Worm (Caenorhabditis elegans): Measurements from ENCODE around the gene Y39A3CL.3.
A peak's percentile ranks its signal among the peaks of the same experiment; 100 is the strongest.

Gene Y39A3CL.3

ce11 chrIII:1803000-1803399 lies 25.4 kb downstream of the Y39A3CL.3 start (continued):
- no peak for TF ChIP-seq hif-1 (tag; optimal IDR thresholded peaks at IDR 0.05)
- TF ChIP-seq T20F7.1 (GFP tag; optimal IDR thresholded peaks at IDR 0.05), result no peak
- TF ChIP-seq lin-15B (tag; optimal IDR thresholded peaks at IDR 0.05), result no peak
- no peak for TF ChIP-seq madf-5 (GFP tag; IDR thresholded peaks at IDR 0.05)
- TF ChIP-seq set-16 (GFP tag; IDR thresholded peaks at IDR 0.05), result peak; percentile 91

ce11 chrIII:1804477-1804876 lies 26.9 kb downstream of the Y39A3CL.3 start:
- TF ChIP-seq unc-130 (GFP tag; optimal IDR thresholded peaks at IDR 0.05) (no peak), D1046.2 (GFP tag; IDR thresholded peaks at IDR 0.05) (no peak), dmd-8 (GFP tag; IDR thresholded peaks at IDR 0.05) (no peak), set-16 (GFP tag; IDR thresholded peaks at IDR 0.05) (peak; percentile 93), jun-1 (tag; optimal IDR thresholded peaks at IDR 0.05) (no peak), lin-15B (tag; optimal IDR thresholded peaks at IDR 0.05) (no peak), daf-8 (GFP tag; IDR thresholded peaks at IDR 0.05) (no peak), nhr-77 (tag; optimal IDR thresholded peaks at IDR 0.05) (no peak), egl-27 (tag; optimal IDR thresholded peaks at IDR 0.05) (no peak), daf-19 (GFP tag; conservative IDR thresholded peaks at IDR 0.05) (no peak), fkh-10 (GFP tag; optimal IDR thresholded peaks at IDR 0.05) (no peak), aha-1 (tag) (peak; percentile 14), F49E8.2 (tag; optimal IDR thresholded peaks at IDR 0.05; ENCODE audit: borderline replicate concordance) (no peak), mep-1 (tag; optimal IDR thresholded peaks at IDR 0.05) (no peak), ZK546.5 (tag; optimal IDR thresholded peaks at IDR 0.05) (no peak)

ce11 chrIII:1805415-1806008 lies 27.9 kb downstream of the Y39A3CL.3 start:
- TF ChIP-seq ama-1 (optimal IDR thresholded peaks at IDR 0.05) (no peak), ceh-28 (tag; optimal IDR thresholded peaks at IDR 0.05) (peak; percentile 98)

- TF ChIP-seq ceh-28 (tag; optimal IDR thresholded peaks at IDR 0.05) (peak; percentile 94), tag-97 (GFP tag; IDR thresholded peaks at IDR 0.05) (no peak), set-16 (GFP tag; IDR thresholded peaks at IDR 0.05) (peak; percentile 97)
These were observed 28.7 kb downstream of the Y39A3CL.3 start for ce11 chrIII:1806183-1806798.

- TF ChIP-seq ceh-28 (tag; optimal IDR thresholded peaks at IDR 0.05) (peak; percentile 99), hmg-1.1 (GFP tag; IDR thresholded peaks at IDR 0.05) (peak; percentile 43; the same call in 1 of the 2 replicates), F44E2.7 (GFP tag; IDR thresholded peaks at IDR 0.05) (peak; percentile 99), dmd-6 (GFP tag; IDR thresholded peaks at IDR 0.05) (0 out of 2 replicates have a peak, but pooled peaks have one; percentile 11), ctbp-1 (GFP tag; IDR thresholded peaks at IDR 0.05) (0 out of 2 replicates have a peak, but pooled peaks have one; percentile 30)
These were observed 29.8 kb downstream of the Y39A3CL.3 start for ce11 chrIII:1807297-1807935.

- no peak for TF ChIP-seq cey-2 (tag; optimal IDR thresholded peaks at IDR 0.05; ENCODE audit: borderline replicate concordance, insufficient read depth)
- TF ChIP-seq lin-39 (tag; optimal IDR thresholded peaks at IDR 0.05), result no peak
- no peak for TF ChIP-seq zfp-2 (tag; optimal IDR thresholded peaks at IDR 0.05)
- no peak for TF ChIP-seq ceh-28 (tag; optimal IDR thresholded peaks at IDR 0.05)
- TF ChIP-seq set-16 (GFP tag; IDR thresholded peaks at IDR 0.05), result peak; percentile 68
These were observed 36.7 kb downstream of the Y39A3CL.3 start for ce11 chrIII:1814285-1814684.

All from whole organism, L4 larva.